Worm (Caenorhabditis elegans) whole organism, L2 larva: ENCODE data around the gene ufm-1.

Experiments
- C34F6.9 ChIP-seq: fragments of 150-350 bp; optimal IDR thresholded peaks from 2 replicates; lab custom pipeline; 2014; ENCODE audit warnings: missing biosample characterization, missing genetic modification characterization
- F13H6.1 ChIP-seq: sonication (generic microtip); optimal IDR thresholded peaks from 2 replicates; lab custom pipeline; 2016; ENCODE audit warnings: missing genetic modification characterization, missing compliant biosample characterization
- Y55F3AM.14 ChIP-seq: fragments of 200-800 bp; sonication (Bioruptor generic); optimal IDR thresholded peaks from 2 replicates; lab custom pipeline; 2018; ENCODE audit warnings: mild to moderate bottlenecking, missing genetic modification characterization, missing compliant biosample characterization
- ZK546.5 ChIP-seq: sonication (generic microtip); optimal IDR thresholded peaks from 2 replicates; lab custom pipeline; 2017; ENCODE audit warnings: missing biosample characterization, missing genetic modification characterization
- alr-1 ChIP-seq: fragments of 150-350 bp; optimal IDR thresholded peaks from 2 replicates; lab custom pipeline; 2014; ENCODE audit warnings: missing biosample characterization, missing genetic modification characterization
- aly-2 ChIP-seq: fragments of 150-350 bp; optimal IDR thresholded peaks from 2 replicates; lab custom pipeline; 2014; ENCODE audit warnings: missing biosample characterization, missing genetic modification characterization
- ama-1 ChIP-seq: fragments of 150-350 bp; optimal IDR thresholded peaks from 2 replicates; lab custom pipeline; 2018; ENCODE audit warnings: inconsistent platforms
- blmp-1 ChIP-seq: sonication (generic microtip); optimal IDR thresholded peaks from 2 replicates; lab custom pipeline; 2017; ENCODE audit warnings: missing genetic modification characterization, mild to moderate bottlenecking, missing compliant biosample characterization, antibody characterized with exemption, moderate library complexity; ENCODE audit not compliant: insufficient read depth
- ceh-16 ChIP-seq: fragments of 150-350 bp; optimal IDR thresholded peaks from 2 replicates; lab custom pipeline; 2014; ENCODE audit warnings: missing biosample characterization, missing genetic modification characterization
- ceh-82 ChIP-seq: fragments of 150-350 bp; optimal IDR thresholded peaks from 2 replicates; lab custom pipeline; 2014; ENCODE audit warnings: missing biosample characterization, missing genetic modification characterization
- crh-2 ChIP-seq: sonication (generic microtip); optimal IDR thresholded peaks from 2 replicates; lab custom pipeline; 2017; ENCODE audit warnings: missing biosample characterization, missing genetic modification characterization
- dmd-4 ChIP-seq: sonication (generic microtip); optimal IDR thresholded peaks from 2 replicates; lab custom pipeline; 2017; ENCODE audit warnings: missing biosample characterization, missing genetic modification characterization
- elt-1 ChIP-seq: fragments of 150-350 bp; optimal IDR thresholded peaks from 2 replicates; lab custom pipeline; 2014; ENCODE audit warnings: missing biosample characterization, missing genetic modification characterization
- elt-3 ChIP-seq: sonication (generic microtip); optimal IDR thresholded peaks from 2 replicates; lab custom pipeline; 2017; ENCODE audit warnings: missing biosample characterization, missing genetic modification characterization
- fos-1 ChIP-seq: fragments of 150-350 bp; optimal IDR thresholded peaks from 2 replicates; lab custom pipeline; 2014; ENCODE audit warnings: missing biosample characterization, missing genetic modification characterization
- gmeb-1 ChIP-seq: fragments of 150-350 bp; optimal IDR thresholded peaks from 2 replicates; lab custom pipeline; 2014; ENCODE audit warnings: missing biosample characterization, missing genetic modification characterization
- lin-13 ChIP-seq: fragments of 150-350 bp; optimal IDR thresholded peaks from 2 replicates; lab custom pipeline; 2014; ENCODE audit warnings: missing biosample characterization, missing genetic modification reagents, missing genetic modification characterization
- lin-39 ChIP-seq: fragments of 150-350 bp; optimal IDR thresholded peaks from 2 replicates; lab custom pipeline; 2014; ENCODE audit warnings: missing biosample characterization, missing genetic modification reagents, missing genetic modification characterization
- lsy-2 ChIP-seq, 2 experiments: fragments of 150-350 bp in 1 of 2; sonication (generic microtip) in 1 of 2; optimal IDR thresholded peaks; 2 replicates each; lab custom pipeline; 2014 to 2017; ENCODE audit warnings: missing biosample characterization in 2 of 2, missing genetic modification characterization in 2 of 2
- mab-5 ChIP-seq: fragments of 150-350 bp; optimal IDR thresholded peaks from 2 replicates; lab custom pipeline; 2014; ENCODE audit warnings: missing biosample characterization, missing genetic modification characterization
- mbf-1 ChIP-seq: sonication (generic microtip); optimal IDR thresholded peaks from 2 replicates; lab custom pipeline; 2017; ENCODE audit warnings: missing biosample characterization, missing genetic modification characterization
- mdl-1 ChIP-seq, 2 experiments: fragments of 150-350 bp in 1 of 2; sonication (generic microtip) in 1 of 2; optimal IDR thresholded peaks; 2 replicates each; lab custom pipeline; 2017; ENCODE audit warnings: missing biosample characterization in 2 of 2, missing genetic modification characterization in 2 of 2
- nhr-10 ChIP-seq: sonication (generic microtip); optimal IDR thresholded peaks from 2 replicates; lab custom pipeline; 2017; ENCODE audit warnings: missing biosample characterization, missing genetic modification characterization
- nhr-11 ChIP-seq: fragments of 150-350 bp; optimal IDR thresholded peaks from 2 replicates; lab custom pipeline; 2014; ENCODE audit warnings: missing biosample characterization, missing genetic modification characterization
- nhr-12 ChIP-seq: fragments of 150-350 bp; optimal IDR thresholded peaks from 2 replicates; lab custom pipeline; 2014; ENCODE audit warnings: missing biosample characterization, missing genetic modification characterization
- nhr-129 ChIP-seq: fragments of 150-350 bp; optimal IDR thresholded peaks from 2 replicates; lab custom pipeline; 2014; ENCODE audit warnings: missing biosample characterization, missing genetic modification characterization
- nhr-21 ChIP-seq: fragments of 150-350 bp; optimal IDR thresholded peaks from 2 replicates; lab custom pipeline; 2014; ENCODE audit warnings: missing biosample characterization, missing genetic modification characterization
- nhr-23 ChIP-seq: fragments of 150-350 bp; optimal IDR thresholded peaks from 2 replicates; lab custom pipeline; 2014; ENCODE audit warnings: missing biosample characterization, missing genetic modification reagents, missing genetic modification characterization
- nhr-237 ChIP-seq: fragments of 150-350 bp; optimal IDR thresholded peaks from 2 replicates; lab custom pipeline; 2014; ENCODE audit warnings: missing biosample characterization, missing genetic modification characterization
- nhr-25 ChIP-seq: fragments of 150-350 bp; sonication (generic microtip); optimal IDR thresholded peaks from 3 replicates; lab custom pipeline; 2014; ENCODE audit warnings: missing biosample characterization, missing genetic modification characterization
- nhr-6 ChIP-seq: fragments of 150-350 bp; optimal IDR thresholded peaks from 2 replicates; lab custom pipeline; 2014; ENCODE audit warnings: missing biosample characterization, missing genetic modification characterization
- peb-1 ChIP-seq: fragments of 150-350 bp; optimal IDR thresholded peaks from 2 replicates; lab custom pipeline; 2014; ENCODE audit warnings: missing biosample characterization, missing genetic modification characterization
- sem-4 ChIP-seq: fragments of 150-350 bp; optimal IDR thresholded peaks from 2 replicates; lab custom pipeline; 2014; ENCODE audit warnings: missing biosample characterization, missing genetic modification reagents, missing genetic modification characterization
- skn-1 ChIP-seq: sonication (generic microtip); optimal IDR thresholded peaks from 2 replicates; lab custom pipeline; 2017; ENCODE audit warnings: missing biosample characterization, missing genetic modification characterization
- sma-3 ChIP-seq: sonication (generic microtip); optimal IDR thresholded peaks from 2 replicates; lab custom pipeline; 2016; ENCODE audit warnings: missing genetic modification reagents, missing genetic modification characterization, missing compliant biosample characterization
- snpc-4 ChIP-seq: fragments of 150-350 bp; optimal IDR thresholded peaks from 2 replicates; lab custom pipeline; 2014; ENCODE audit warnings: missing biosample characterization, missing genetic modification characterization
- unc-62 ChIP-seq: fragments of 150-350 bp; optimal IDR thresholded peaks from 2 replicates; lab custom pipeline; 2014; ENCODE audit warnings: missing biosample characterization, missing genetic modification reagents, missing genetic modification characterization
- zag-1 ChIP-seq: fragments of 150-350 bp; optimal IDR thresholded peaks from 2 replicates; lab custom pipeline; 2014; ENCODE audit warnings: missing biosample characterization, missing genetic modification characterization
- ztf-1 ChIP-seq: fragments of 200-800 bp; sonication (Bioruptor generic); conservative IDR thresholded peaks from 2 replicates; pipeline ENCODE4 v1.3.6; 2022; ENCODE audit warnings: missing genetic modification characterization, missing compliant biosample characterization
- ztf-11 ChIP-seq: sonication (generic microtip); optimal IDR thresholded peaks from 2 replicates; lab custom pipeline; 2017; ENCODE audit warnings: missing biosample characterization, missing genetic modification characterization
- ztf-4 ChIP-seq: fragments of 150-350 bp; optimal IDR thresholded peaks from 2 replicates; lab custom pipeline; 2014; ENCODE audit warnings: missing biosample characterization, missing genetic modification characterization

Gene ufm-1

DNA sequence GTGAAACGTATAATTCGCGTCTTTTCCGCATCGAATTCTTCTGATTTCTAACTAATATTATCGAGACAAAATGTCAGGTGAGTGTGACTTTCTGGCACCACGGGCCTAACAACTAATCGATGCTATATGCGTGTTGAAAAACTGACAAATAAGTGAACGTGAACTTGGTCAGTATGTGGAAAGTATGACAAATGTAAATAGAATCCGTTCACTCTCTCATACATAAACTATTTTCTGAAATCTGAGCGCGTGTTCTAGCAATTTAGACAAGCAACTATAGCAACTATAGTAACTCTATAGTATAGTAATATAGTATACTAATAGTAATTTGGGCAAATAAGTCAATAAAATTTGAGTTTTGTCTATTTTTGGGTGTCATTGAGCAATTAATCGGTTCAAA lies 33.6 kb downstream of the ufm-1 start:
- TF ChIP-seq crh-2 (tag; lab: Kevin White, UChicago) (no peak), mbf-1 (no peak), skn-1 (tag; lab: Kevin White, UChicago) (no peak), ztf-4 (no peak)

DNA sequence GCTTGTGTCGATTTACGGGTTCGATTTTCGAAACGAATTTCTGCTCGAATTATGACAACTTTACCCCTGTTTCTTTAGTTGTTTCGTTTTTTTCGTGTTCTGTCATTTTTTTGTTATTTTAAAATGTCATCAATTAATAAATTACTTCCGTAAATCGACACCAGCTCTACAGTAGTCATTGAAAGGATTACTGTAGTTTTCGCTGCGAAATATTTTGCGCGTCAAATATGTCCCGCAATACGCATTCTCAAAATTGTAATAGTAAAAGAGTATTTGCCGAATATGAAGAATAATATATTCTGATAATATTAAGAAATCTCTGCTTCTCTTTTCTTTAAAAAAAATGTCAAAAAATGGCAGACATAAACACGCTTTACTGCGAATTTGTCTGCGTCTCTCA lies 34.4 kb downstream of the ufm-1 start:
- TF ChIP-seq zag-1 (tag; lab: Kevin White, UChicago) (no peak), nhr-129 (tag; lab: Kevin White, UChicago) (no peak), ztf-11 (tag; lab: Kevin White, UChicago) (no peak)

DNA sequence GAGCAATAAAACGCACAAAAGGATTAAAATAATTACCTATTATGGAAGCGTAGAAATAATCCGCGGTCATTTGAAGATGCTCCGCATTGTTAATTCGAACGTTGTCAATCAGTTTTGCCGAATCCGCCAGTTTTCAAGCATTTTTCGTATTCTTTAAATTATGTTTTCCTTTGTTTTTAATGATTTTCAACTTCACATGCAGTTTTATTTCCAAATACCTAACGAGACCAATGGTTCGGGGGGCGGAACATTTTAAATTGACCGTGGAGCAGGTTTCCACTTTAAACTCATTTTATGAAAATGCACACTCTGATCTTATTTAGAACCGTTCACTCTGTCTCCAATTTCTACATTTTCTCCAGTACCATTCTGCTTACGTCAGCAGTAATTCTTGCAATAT lies 35.9 kb downstream of the ufm-1 start, which contains the start of gene ZK688.4:
TSS of gene ZK688.4 (plus strand) at position 301 of the 400 bp plus-strand sequence.
- no peak for TF ChIP-seq zag-1 (tag; lab: Kevin White, UChicago)
- TF ChIP-seq blmp-1, result no peak
- TF ChIP-seq ztf-11 (tag; lab: Kevin White, UChicago), result no peak
- no peak for TF ChIP-seq unc-62 (GFP tag; lab: Kevin White, UChicago)
- TF ChIP-seq nhr-10, result no peak
- no peak for TF ChIP-seq sem-4 (tag; lab: Kevin White, UChicago)
- no peak for TF ChIP-seq lin-13 (GFP tag; lab: Kevin White, UChicago)
- TF ChIP-seq nhr-6 (tag; lab: Kevin White, UChicago), result no peak
- TF ChIP-seq dmd-4 (tag; lab: Kevin White, UChicago), result no peak
- no peak for TF ChIP-seq ztf-4
- TF ChIP-seq elt-3 (tag; lab: Kevin White, UChicago), result no peak
- TF ChIP-seq peb-1 (tag; lab: Kevin White, UChicago), result no peak
- no peak for TF ChIP-seq mdl-1 (tag; optimal IDR thresholded peaks at IDR 0.05; lab: Kevin White, UChicago)
- no peak for TF ChIP-seq mab-5 (tag; lab: Kevin White, UChicago)
- TF ChIP-seq mbf-1, result no peak
- no peak for TF ChIP-seq aly-2 (tag; lab: Kevin White, UChicago)
- no peak for TF ChIP-seq skn-1 (tag; lab: Kevin White, UChicago)
- TF ChIP-seq elt-1 (tag; lab: Kevin White, UChicago), result no peak
- no peak for TF ChIP-seq ztf-1 (GFP tag; lab: Robert Waterston, UW)
- no peak for TF ChIP-seq C34F6.9 (tag; lab: Kevin White, UChicago)

DNA sequence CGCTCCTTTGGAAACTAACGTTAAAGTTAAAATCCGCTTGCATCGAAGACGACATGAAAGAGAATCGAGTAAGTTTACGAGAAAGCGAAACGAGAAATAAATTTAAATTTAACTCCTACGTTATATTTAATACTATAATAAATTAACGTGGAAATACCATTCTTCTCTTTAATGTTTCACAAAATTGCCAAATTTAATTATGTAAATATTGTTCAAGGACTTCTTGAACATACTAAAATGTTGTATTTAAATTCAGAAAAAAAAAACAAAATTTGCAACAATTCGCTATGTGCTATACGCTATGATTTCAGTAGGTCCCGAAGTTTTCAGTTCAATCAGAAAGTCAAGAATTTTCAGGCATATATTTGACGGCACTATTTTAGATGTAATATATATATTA lies 38.1 kb downstream of the ufm-1 start, which contains the start of gene ZK688.10:
TSS of gene ZK688.10 (minus strand) at position 101 of the 400 bp plus-strand sequence.
- TF ChIP-seq ZK546.5 (tag; lab: Kevin White, UChicago) (no peak), sem-4 (tag; lab: Kevin White, UChicago) (no peak), dmd-4 (tag; lab: Kevin White, UChicago) (no peak), mdl-1 (tag; optimal IDR thresholded peaks at IDR 0.05; lab: Kevin White, UChicago) (no peak), ceh-82 (tag; lab: Kevin White, UChicago) (no peak), ama-1 (lab: Kevin White, UChicago) (no peak), nhr-12 (tag; lab: Kevin White, UChicago) (no peak), gmeb-1 (tag; lab: Kevin White, UChicago) (no peak), ztf-11 (tag; lab: Kevin White, UChicago) (no peak), mbf-1 (no peak), lsy-2 (tag; optimal IDR thresholded peaks at IDR 0.05; lab: Kevin White, UChicago) (no peak), peb-1 (tag; lab: Kevin White, UChicago) (no peak), nhr-129 (tag; lab: Kevin White, UChicago) (no peak), nhr-23 (tag; lab: Kevin White, UChicago) (no peak), snpc-4 (no peak), lin-39 (tag; lab: Kevin White, UChicago) (no peak), ztf-4 (no peak)

DNA sequence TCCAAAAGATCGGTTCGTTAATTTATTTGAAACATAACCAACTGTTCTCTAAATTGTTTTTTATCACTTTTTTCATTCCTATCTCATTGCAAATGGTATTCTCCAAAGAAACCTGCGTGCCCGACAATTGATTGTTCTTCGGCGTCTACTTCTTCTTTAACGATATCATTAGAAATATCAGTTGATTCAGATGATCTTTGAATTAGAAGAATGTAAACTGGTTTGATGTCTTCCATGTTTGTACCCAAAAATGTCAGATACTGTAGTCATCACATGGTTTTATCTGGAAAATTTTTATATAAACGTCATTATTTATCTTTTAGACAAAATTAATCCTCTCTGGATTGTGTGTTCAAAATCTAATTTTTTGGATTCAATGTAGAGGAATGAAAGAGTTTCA lies 39.0 kb downstream of the ufm-1 start:
- TF ChIP-seq mab-5 (tag; lab: Kevin White, UChicago) (no peak), alr-1 (tag; lab: Kevin White, UChicago) (no peak), nhr-6 (tag; lab: Kevin White, UChicago) (no peak), ama-1 (lab: Kevin White, UChicago) (no peak), C34F6.9 (tag; lab: Kevin White, UChicago) (no peak), nhr-21 (peak; percentile 81), crh-2 (tag; lab: Kevin White, UChicago) (no peak), snpc-4 (no peak), gmeb-1 (tag; lab: Kevin White, UChicago) (peak; percentile 45), mbf-1 (no peak), lin-39 (tag; lab: Kevin White, UChicago) (no peak), mdl-1 (tag; optimal IDR thresholded peaks at IDR 0.05; lab: Kevin White, UChicago) (no peak), blmp-1 (peak; percentile 1), nhr-237 (tag; lab: Kevin White, UChicago) (no peak), skn-1 (tag; lab: Kevin White, UChicago) (no peak), ztf-11 (tag; lab: Kevin White, UChicago) (no peak), elt-1 (tag; lab: Kevin White, UChicago) (no peak), Y55F3AM.14 (GFP tag; lab: Kevin White, UChicago) (no peak), ceh-16 (tag; lab: Kevin White, UChicago) (no peak), nhr-11 (no peak), ZK546.5 (tag; lab: Kevin White, UChicago) (no peak), nhr-25 (tag; lab: Kevin White, UChicago) (peak; percentile 76), ztf-1 (GFP tag; lab: Robert Waterston, UW) (no peak), F13H6.1 (tag; lab: Kevin White, UChicago) (no peak), zag-1 (tag; lab: Kevin White, UChicago) (no peak), nhr-23 (tag; lab: Kevin White, UChicago) (no peak), elt-3 (tag; lab: Kevin White, UChicago) (no peak), lin-13 (GFP tag; lab: Kevin White, UChicago) (no peak), ceh-82 (tag; lab: Kevin White, UChicago) (no peak), nhr-129 (tag; lab: Kevin White, UChicago) (no peak), lsy-2 (tag; optimal IDR thresholded peaks at IDR 0.05; lab: Kevin White, UChicago) (peak in 1 of 2 experiments; percentile 48), fos-1 (no peak), sma-3 (peak; percentile 55), unc-62 (GFP tag; lab: Kevin White, UChicago) (no peak)
